Worm (Caenorhabditis elegans): Measurements from ENCODE around the gene F08G5.3.

Gene F08G5.3

DNA sequence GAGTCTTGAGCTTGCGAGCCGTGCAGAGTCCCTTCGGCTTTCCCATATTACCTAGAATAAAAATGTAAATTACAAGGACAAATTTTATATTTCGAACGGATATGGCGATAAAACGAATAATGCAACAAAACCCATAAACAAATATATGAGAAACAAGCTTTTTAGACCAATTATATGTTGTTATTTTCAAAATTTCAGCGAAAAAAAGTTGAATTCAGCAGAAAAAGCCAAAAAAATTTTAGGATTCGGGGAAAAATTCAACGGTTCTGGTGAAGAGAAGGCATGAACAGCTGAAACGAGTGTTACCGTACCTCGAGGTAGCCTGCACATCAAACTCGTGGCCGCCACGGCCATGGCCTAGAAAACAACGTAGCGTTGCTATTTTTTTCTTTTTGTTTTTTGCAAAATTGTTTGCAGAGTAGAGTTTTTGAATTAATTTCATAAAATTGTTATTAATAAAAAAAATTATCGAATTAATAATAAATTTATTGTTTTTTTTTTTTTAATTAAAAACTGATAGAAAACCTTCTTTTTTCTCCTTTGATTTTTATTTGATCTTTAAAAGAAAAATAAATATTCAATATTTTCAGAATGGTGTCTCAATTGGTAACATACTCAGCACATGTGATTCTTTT is 26.3 kb downstream of the F08G5.3 start, which contains the start of the genes rps-23 and dpm-3:
Gene rps-23 (minus strand): TSS at position 51 of the 635 bp plus-strand sequence.
Gene dpm-3 (plus strand): TSS at position 585 of the 635 bp plus-strand sequence.
- TF ChIP-seq med-1 (GFP tag; optimal IDR thresholded peaks at IDR 0.05; ENCODE audit: insufficient read depth) (no peak), ztf-29 (GFP tag; IDR thresholded peaks at IDR 0.05) (0 out of 2 replicates have a peak, but pooled peaks have one; percentile 8), klf-2 (GFP tag; conservative IDR thresholded peaks at IDR 0.05) (peak; percentile 64; the same call in 1 of the 2 replicates), ref-1 (GFP tag; conservative IDR thresholded peaks at IDR 0.05) (no peak), flt-1 (GFP tag; IDR thresholded peaks at IDR 0.05) (peak; percentile 87), tab-1 (GFP tag; IDR thresholded peaks at IDR 0.05) (0 out of 2 replicates have a peak, but pooled peaks have one; percentile 43), ztf-23 (GFP tag; IDR thresholded peaks at IDR 0.05) (peak; percentile 83), cog-1 (tag; optimal IDR thresholded peaks at IDR 0.05) (peak; percentile 60), T22C8.4 (GFP tag; IDR thresholded peaks at IDR 0.05) (no peak)

DNA sequence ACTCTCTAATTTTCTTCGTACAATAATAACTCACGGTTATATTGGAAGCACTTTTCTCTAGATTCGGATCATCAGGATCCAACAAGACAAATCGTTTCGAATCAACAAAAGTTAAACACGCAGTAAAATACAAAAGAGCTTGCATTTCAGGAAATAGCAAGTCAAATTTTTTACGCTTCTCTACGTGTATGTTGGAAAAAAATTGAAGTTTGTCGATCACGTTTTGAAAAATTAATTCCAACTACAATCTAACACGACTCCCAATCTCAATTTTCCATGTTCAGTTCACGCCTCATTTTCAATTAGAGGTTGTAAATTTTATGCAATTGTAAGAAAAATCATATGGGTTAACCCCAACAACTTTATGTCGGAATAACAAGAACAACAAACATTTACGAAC is 27.4 kb downstream of the F08G5.3 start, which contains the start of gene spe-45:
Gene spe-45 (minus strand): TSS at position 145 of the 400 bp plus-strand sequence.
- TF ChIP-seq T22C8.4 (GFP tag; IDR thresholded peaks at IDR 0.05) (no peak), klf-2 (GFP tag; conservative IDR thresholded peaks at IDR 0.05) (no peak), ztf-29 (GFP tag; IDR thresholded peaks at IDR 0.05) (no peak)

DNA sequence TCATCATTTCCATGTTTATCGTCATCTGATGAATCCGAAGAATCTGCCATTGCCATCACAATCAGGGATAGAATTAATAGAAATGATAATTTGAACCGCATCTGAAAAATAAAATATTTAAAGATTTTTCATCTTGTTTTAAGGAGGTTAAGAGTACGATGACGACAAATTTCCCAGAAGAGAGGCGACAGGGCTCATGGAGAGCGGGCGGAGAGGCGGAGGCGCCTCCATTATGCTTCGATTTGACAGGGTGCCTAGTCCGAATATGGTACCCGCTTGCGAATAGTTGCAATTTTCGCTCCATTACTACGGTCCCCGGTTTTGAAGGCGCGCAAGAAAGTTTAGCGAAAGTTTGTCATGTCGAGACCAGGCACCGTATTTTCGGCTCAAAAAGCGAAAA is 32.3 kb downstream of the F08G5.3 start, which contains the start of gene F28D1.6:
Gene F28D1.6 (minus strand): TSS at position 101 of the 400 bp plus-strand sequence.
- TF ChIP-seq klf-2 (GFP tag; conservative IDR thresholded peaks at IDR 0.05) (no peak), ztf-29 (GFP tag; IDR thresholded peaks at IDR 0.05) (no peak), ref-1 (GFP tag; conservative IDR thresholded peaks at IDR 0.05) (no peak), tab-1 (GFP tag; IDR thresholded peaks at IDR 0.05) (no peak), med-1 (GFP tag; optimal IDR thresholded peaks at IDR 0.05; ENCODE audit: insufficient read depth) (no peak), T22C8.4 (GFP tag; IDR thresholded peaks at IDR 0.05) (no peak), cog-1 (tag; optimal IDR thresholded peaks at IDR 0.05) (no peak), ztf-23 (GFP tag; IDR thresholded peaks at IDR 0.05) (no peak), flt-1 (GFP tag; IDR thresholded peaks at IDR 0.05) (no peak)

DNA sequence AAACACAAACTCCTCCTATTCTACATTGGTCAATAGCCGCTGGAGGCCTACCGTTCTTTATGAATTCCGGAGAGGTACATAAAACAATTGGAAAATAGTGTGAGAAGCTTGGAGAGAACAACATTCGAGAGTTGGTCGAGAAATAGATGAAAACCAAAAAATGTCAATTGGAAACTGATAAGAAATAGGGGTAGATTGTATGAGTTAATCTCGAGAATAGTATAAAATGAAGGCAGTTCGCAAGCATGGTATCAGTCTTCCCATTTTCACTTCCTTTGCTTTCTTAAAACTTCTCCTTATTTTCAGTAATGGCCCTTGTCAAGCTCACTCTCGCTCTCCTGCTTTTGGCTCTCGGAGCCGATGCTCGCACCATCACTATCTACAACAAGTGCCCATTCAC is 34.5 kb downstream of the F08G5.3 start, which contains the start of gene thn-2:
Gene thn-2 (plus strand): TSS at position 307 of the 400 bp plus-strand sequence.
- TF ChIP-seq ztf-29 (GFP tag; IDR thresholded peaks at IDR 0.05) (no peak), med-1 (GFP tag; optimal IDR thresholded peaks at IDR 0.05; ENCODE audit: insufficient read depth) (no peak), tab-1 (GFP tag; IDR thresholded peaks at IDR 0.05) (no peak), klf-2 (GFP tag; conservative IDR thresholded peaks at IDR 0.05) (no peak), cog-1 (tag; optimal IDR thresholded peaks at IDR 0.05) (no peak), T22C8.4 (GFP tag; IDR thresholded peaks at IDR 0.05) (no peak), flt-1 (GFP tag; IDR thresholded peaks at IDR 0.05) (no peak), ztf-23 (GFP tag; IDR thresholded peaks at IDR 0.05) (no peak), ref-1 (GFP tag; conservative IDR thresholded peaks at IDR 0.05) (no peak)

DNA sequence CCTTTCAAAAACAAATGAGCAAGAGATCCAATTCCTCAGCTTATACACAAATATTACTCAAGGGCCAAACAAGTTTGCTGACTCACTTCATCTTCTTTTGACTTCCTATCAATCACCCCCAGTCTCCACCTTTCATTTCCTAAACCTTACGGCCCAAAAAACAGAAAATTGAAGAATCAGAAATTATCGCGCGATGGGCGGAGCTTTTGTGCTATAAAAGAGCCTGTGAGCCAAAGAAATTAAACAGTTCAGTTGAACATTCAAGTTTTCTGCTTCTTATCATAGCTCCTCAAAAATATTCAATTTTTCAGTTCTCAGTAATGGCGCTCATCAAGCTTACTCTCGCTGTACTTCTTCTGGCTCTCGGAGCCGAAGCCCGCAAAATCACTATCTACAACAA is 37.6 kb downstream of the F08G5.3 start, which contains the start of gene thn-1:
Gene thn-1 (plus strand): TSS at position 301 of the 400 bp plus-strand sequence.
- TF ChIP-seq med-1 (GFP tag; optimal IDR thresholded peaks at IDR 0.05; ENCODE audit: insufficient read depth): no peak
- TF ChIP-seq flt-1 (GFP tag; IDR thresholded peaks at IDR 0.05): no peak
- TF ChIP-seq ztf-23 (GFP tag; IDR thresholded peaks at IDR 0.05): no peak
- no peak for TF ChIP-seq ztf-29 (GFP tag; IDR thresholded peaks at IDR 0.05)
- TF ChIP-seq tab-1 (GFP tag; IDR thresholded peaks at IDR 0.05): no peak
- TF ChIP-seq klf-2 (GFP tag; conservative IDR thresholded peaks at IDR 0.05): no peak
- no peak for TF ChIP-seq T22C8.4 (GFP tag; IDR thresholded peaks at IDR 0.05)
- no peak for TF ChIP-seq ref-1 (GFP tag; conservative IDR thresholded peaks at IDR 0.05)
- no peak for TF ChIP-seq cog-1 (tag; optimal IDR thresholded peaks at IDR 0.05)

DNA sequence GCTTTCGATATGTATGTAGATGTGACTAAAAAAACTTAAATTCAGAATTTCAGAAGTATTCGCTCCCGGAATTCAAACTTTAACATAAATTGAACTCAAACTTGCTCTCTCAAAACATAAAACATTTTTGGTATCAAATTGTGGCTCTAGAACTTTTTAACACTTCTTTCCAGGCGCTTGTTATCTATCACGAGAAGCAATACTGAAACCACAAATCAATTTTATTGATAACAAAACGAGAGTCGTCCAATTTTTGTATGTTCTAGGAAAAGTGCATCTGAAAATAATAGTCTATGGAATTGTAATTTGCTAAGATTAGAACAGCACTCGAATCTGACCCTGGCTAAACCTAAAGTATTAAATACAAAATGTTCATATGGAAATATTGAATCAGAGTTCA is 38.5 kb downstream of the F08G5.3 start:
- TF ChIP-seq cog-1 (tag; optimal IDR thresholded peaks at IDR 0.05) (no peak), ztf-29 (GFP tag; IDR thresholded peaks at IDR 0.05) (no peak), T22C8.4 (GFP tag; IDR thresholded peaks at IDR 0.05) (no peak), tab-1 (GFP tag; IDR thresholded peaks at IDR 0.05) (no peak), med-1 (GFP tag; optimal IDR thresholded peaks at IDR 0.05; ENCODE audit: insufficient read depth) (no peak), ref-1 (GFP tag; conservative IDR thresholded peaks at IDR 0.05) (no peak), ztf-23 (GFP tag; IDR thresholded peaks at IDR 0.05) (no peak), flt-1 (GFP tag; IDR thresholded peaks at IDR 0.05) (no peak), klf-2 (GFP tag; conservative IDR thresholded peaks at IDR 0.05) (no peak)

DNA sequence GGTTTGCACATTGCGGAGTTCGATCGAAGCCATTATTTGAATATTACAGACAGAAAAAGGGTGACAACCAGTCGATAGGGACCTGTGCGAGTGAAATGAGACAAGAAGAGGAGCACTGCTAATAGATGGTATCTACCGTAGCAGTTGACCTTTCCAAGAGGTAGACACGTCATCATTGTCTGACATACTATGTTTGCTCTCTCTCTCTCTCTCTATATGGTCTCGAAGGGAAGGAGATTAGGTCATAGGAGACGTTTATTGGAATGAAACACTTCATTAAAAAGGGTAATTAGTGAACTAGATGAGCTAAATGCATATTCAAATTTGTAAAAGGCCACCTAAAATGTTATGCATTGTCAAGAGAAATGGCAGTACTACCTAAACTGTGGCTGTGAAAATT is 41.4 kb downstream of the F08G5.3 start, which contains the start of gene atz-1:
Gene atz-1 (minus strand): TSS at position 101 of the 400 bp plus-strand sequence.
- TF ChIP-seq ref-1 (GFP tag; conservative IDR thresholded peaks at IDR 0.05) (no peak), ztf-29 (GFP tag; IDR thresholded peaks at IDR 0.05) (no peak), ztf-23 (GFP tag; IDR thresholded peaks at IDR 0.05) (no peak), flt-1 (GFP tag; IDR thresholded peaks at IDR 0.05) (no peak), klf-2 (GFP tag; conservative IDR thresholded peaks at IDR 0.05) (no peak), cog-1 (tag; optimal IDR thresholded peaks at IDR 0.05) (no peak), T22C8.4 (GFP tag; IDR thresholded peaks at IDR 0.05) (no peak), med-1 (GFP tag; optimal IDR thresholded peaks at IDR 0.05; ENCODE audit: insufficient read depth) (no peak), tab-1 (GFP tag; IDR thresholded peaks at IDR 0.05) (no peak)

DNA sequence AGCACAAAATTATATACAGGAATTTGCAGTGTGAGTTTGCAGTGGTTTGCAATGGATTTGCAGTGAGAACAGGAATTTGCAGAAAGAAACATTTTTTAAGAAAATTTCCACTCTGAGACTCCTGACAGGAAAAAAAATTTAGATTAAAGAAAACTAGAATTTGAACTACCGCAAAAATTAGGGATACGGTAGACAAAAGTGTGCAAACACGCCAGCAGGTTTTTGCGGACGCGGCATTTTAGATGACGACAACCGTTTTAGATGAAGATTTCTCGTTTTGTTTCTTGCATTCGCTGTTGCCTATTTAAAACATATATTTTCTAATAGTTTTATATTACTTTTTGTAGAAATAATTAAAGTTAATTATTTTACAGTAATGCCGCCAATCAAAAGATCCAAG is 45.5 kb downstream of the F08G5.3 start, which contains the start of gene wdr-46:
Gene wdr-46 (plus strand): TSS at position 375 of the 400 bp plus-strand sequence.
- TF ChIP-seq cog-1 (tag; optimal IDR thresholded peaks at IDR 0.05): peak; percentile 40
- TF ChIP-seq flt-1 (GFP tag; IDR thresholded peaks at IDR 0.05): 0 out of 2 replicates have a peak, but pooled peaks have one; percentile 71
- no peak for TF ChIP-seq ztf-23 (GFP tag; IDR thresholded peaks at IDR 0.05)

DNA sequence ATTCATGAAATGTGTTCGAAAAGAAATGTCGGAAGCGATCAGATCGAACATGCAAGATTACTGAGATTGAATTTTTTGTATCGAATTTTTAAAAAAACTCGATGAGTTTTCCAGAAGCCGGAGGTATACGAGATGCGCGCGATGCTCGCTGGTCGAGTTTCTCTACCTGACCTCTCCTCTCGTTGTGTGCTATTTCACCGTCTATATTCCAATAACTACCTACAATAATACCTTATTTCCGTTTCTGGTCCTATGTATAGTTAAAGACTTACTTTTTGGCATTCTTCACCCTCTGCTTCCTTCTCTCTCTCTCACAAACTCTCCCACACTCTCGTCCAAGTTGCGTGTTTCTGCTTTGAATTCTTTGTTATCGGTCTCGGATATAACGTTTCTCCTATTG is 46.0 kb downstream of the F08G5.3 start:
- no peak for TF ChIP-seq ztf-29 (GFP tag; IDR thresholded peaks at IDR 0.05)
- TF ChIP-seq T22C8.4 (GFP tag; IDR thresholded peaks at IDR 0.05): no peak
- no peak for TF ChIP-seq med-1 (GFP tag; optimal IDR thresholded peaks at IDR 0.05; ENCODE audit: insufficient read depth)
- TF ChIP-seq ref-1 (GFP tag; conservative IDR thresholded peaks at IDR 0.05): no peak
- TF ChIP-seq tab-1 (GFP tag; IDR thresholded peaks at IDR 0.05): no peak
- no peak for TF ChIP-seq cog-1 (tag; optimal IDR thresholded peaks at IDR 0.05)

Measured in whole organism, midembryonic.